Fruit fly (Drosophila melanogaster) whole organism: ENCODE results near the gene CG15473.

Experiments
- Dll ChIP-seq: fragments of >200 bp; optimal IDR thresholded peaks from 2 replicates; lab custom pipeline; 2017
- EcR ChIP-seq, 2 experiments: fragments of >200 bp; optimal IDR thresholded peaks; 2 replicates each; lab custom pipeline; 2017; ENCODE audit warnings: missing biosample characterization in 2 of 2, missing genetic modification characterization in 2 of 2, missing genetic modification reagents in 2 of 2
- pan ChIP-seq: fragments of >200 bp; optimal IDR thresholded peaks from 2 replicates; lab custom pipeline; 2017
- psq ChIP-seq: fragments of >200 bp; optimal IDR thresholded peaks from 2 replicates; lab custom pipeline; 2017
- usp ChIP-seq: fragments of >200 bp; optimal IDR thresholded peaks from 2 replicates; lab custom pipeline; 2017; ENCODE audit warnings: missing biosample characterization, missing genetic modification characterization, mixed read lengths

DNA sequence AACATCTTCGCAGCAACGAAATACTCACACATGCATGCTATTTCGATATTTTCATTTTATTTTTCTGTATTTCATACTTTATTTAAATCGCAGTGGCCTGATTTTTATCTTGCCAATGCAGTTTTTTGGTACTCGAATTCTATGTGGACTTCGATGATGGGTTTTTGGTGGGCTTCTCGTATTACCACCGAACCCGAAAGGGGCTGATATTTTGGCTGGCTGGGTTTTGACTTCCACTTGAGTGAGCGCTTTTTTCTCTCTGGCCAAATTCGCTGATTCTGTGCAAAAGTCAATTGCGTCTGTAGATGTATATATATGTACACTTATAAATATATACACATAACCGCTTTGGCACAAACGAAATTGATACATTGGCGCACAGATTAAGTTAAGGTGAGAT lies 49.0 kb downstream of the CG15473 start:
- TF ChIP-seq usp (GFP tag; lab: Kevin White, UChicago) (no peak), Dll (no peak), EcR (GFP tag; optimal IDR thresholded peaks at IDR 0.05; lab: Kevin White, UChicago) (no peak), psq (no peak), pan (no peak)
